Worm (Caenorhabditis elegans) whole organism, dauer: Measurements from ENCODE around the gene dhhc-1.

Experiments used
- unc-62 ChIP-seq: sonication (generic microtip); optimal IDR thresholded peaks from 2 replicates; lab custom pipeline; 2017; ENCODE audit warnings: missing biosample characterization, missing genetic modification reagents, missing genetic modification characterization

dhhc-1 gene

ce11 chrX:15103481-15103880 is 3.3 kb upstream of the dhhc-1 start:
- no peak for TF ChIP-seq unc-62 (GFP tag; lab: Kevin White, UChicago)

DNA sequence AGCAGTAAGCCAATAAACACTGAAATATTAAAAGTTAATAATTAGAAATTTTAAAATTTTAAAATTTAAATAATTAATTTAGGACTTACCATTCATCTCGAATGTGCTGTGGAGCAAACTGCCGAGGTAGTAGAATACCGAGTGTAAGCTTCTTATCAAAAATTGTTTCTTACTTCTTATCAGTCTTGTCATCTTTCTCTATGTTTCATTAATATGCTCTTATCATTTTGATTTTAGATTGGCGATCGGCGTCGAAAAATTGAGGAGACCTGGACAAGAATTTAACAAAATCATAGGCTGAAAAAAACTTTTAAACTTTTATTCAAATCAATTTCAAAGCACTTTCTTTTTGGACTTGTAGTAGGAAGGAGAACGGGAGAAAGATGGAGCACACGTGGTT is 2.5 kb downstream of the dhhc-1 start, which contains the start of gene F09B12.3:
Gene F09B12.3, minus strand, starts transcription at position 192 of the 400 bp plus-strand sequence.
- no peak for TF ChIP-seq unc-62 (GFP tag; lab: Kevin White, UChicago)

DNA sequence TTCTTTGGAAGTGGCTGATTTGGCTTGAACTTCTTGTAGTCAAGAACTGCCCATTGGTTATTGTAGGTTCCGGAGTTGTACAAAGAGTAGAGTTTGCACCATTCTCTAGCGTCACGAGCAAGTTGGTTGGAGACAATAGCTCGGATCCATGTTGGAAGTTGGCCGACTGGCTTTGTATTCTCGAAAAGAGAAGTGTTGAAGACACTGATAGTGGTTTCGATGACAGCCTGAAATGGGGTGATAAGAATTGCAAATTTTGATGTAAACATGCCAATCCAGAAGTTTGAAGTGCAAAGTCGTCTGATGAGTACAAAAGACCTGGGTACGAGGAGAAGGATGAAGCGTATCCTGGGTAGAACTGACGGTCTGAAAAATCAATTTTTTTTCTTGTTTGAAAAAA is 3.9 kb downstream of the dhhc-1 start:
- TF ChIP-seq unc-62 (GFP tag; lab: Kevin White, UChicago), result no peak

DNA sequence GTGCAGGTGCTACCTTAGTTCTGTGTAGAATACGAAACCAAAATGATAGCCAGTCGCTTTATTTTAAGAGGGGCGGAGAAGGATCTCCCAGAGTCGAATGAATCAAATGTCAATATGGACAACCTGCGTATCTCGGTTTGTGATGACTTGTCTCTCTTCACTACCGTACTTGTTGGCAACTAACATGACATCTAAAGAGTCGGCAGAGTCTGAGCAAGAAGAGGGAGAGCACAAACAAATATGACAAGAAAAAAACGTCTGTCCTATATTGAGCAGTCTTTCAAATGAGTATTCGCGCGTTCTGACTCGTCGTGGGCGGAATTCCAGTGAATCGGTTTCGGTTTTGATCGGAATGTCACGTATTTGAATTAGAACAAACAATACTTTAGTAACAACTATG is 5.2 kb downstream of the dhhc-1 start, which contains the start of gene F09B12.7:
Gene F09B12.7, minus strand, starts transcription at position 101 of the 400 bp plus-strand sequence.
- TF ChIP-seq unc-62 (GFP tag; lab: Kevin White, UChicago), result no peak

DNA sequence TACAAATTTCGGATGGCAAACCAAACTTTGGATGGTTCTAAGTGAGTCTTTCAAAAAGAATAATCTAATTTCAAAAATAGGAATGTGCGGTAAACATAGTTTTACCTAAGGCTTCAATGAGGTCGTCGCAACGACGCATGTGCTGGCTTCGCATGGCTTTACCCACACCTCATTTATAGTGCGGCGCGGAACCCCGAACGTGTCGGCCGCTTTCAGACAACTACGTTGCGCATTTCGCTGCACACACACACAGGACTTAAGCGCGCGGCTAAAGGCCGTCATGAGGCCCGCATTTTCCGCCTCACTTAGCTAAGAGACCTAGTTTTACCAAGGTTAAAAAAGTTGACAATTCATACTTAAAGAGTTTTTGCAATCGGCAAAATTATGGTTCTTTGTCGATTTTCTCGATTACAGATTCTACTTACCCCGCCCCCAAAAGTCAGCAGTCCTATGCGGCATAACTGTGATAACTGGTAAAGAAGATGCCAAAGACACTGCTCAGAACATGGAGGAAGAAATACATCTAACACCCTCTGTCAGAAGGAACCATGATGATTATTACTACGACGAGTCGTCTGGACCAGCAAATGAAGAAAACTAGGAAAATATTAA is 7.3 kb downstream of the dhhc-1 start:
- TF ChIP-seq unc-62 (GFP tag; lab: Kevin White, UChicago), result no peak

- TF ChIP-seq unc-62 (GFP tag; lab: Kevin White, UChicago), result no peak
These were observed 11.1 kb downstream of the dhhc-1 start, which contains the start of gene flr-4 for ce11 chrX:15089123-15089522. Gene flr-4 (plus strand): TSS chrX:15089397.

DNA sequence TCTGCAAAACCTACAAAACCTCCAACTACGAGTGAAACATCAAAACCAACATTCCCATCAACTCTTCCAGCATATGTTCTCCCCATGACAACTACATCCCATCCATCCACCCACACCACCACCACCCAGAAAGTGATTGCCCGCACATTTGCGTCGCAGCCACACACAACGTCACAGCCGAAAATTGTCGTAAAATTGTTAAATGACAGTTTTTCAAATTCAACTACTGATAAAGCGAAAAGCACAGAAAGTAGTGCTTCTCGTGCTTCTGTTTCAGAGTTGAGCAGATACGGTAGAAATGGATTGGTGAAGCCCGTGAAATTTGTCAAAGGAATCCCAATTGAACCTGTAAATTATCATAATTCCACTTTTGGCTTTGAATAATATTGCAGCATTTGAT is 12.5 kb downstream of the dhhc-1 start:
- TF ChIP-seq unc-62 (GFP tag; lab: Kevin White, UChicago), result no peak

DNA sequence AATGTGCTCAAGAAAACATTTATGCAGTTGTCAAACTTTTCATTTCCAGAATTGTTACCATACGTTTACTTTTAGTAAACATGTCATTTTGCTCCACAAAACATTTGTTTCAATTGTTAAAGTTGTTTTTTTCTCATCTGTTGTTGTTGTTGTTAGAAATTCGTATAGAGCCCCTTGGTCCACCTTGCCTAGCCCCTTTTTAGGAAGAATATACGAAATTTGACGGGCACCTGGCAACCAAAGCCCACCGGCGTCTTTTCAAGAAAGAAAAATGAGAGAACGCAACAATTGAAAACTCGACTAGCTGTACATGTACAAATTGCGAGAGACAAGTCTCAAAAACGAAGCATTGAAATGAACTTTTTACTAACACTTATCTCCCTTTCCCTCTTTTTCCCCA is 15.8 kb downstream of the dhhc-1 start, which contains the start of gene F09B12.5:
Gene F09B12.5, plus strand, starts transcription at position 301 of the 400 bp plus-strand sequence.
- TF ChIP-seq unc-62 (GFP tag; lab: Kevin White, UChicago), result no peak

DNA sequence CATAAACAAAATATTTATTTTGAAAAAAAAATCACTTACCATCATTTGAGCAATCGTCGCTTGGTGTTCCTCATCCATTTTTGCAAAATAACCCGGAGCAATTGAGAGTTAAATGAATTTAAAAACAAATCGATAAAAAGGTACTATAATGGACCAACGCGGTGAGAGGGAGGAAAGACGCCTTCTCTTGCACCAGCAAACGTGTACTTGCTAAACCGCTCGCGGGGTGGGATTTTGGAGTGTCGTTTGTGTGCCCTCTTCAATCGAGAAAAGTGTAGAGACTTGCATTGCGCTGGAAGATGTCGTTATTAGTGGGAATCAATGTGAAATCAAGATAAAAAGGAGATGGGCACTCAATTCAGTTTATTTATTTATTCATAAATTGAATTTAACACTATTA is 16.4 kb downstream of the dhhc-1 start, which contains the start of gene H40L08.1:
Gene H40L08.1, minus strand, starts transcription at position 292 of the 400 bp plus-strand sequence.
- no peak for TF ChIP-seq unc-62 (GFP tag; lab: Kevin White, UChicago)

- no peak for TF ChIP-seq unc-62 (GFP tag; lab: Kevin White, UChicago)
These were observed 18.7 kb downstream of the dhhc-1 start for ce11 chrX:15081486-15081885.

DNA sequence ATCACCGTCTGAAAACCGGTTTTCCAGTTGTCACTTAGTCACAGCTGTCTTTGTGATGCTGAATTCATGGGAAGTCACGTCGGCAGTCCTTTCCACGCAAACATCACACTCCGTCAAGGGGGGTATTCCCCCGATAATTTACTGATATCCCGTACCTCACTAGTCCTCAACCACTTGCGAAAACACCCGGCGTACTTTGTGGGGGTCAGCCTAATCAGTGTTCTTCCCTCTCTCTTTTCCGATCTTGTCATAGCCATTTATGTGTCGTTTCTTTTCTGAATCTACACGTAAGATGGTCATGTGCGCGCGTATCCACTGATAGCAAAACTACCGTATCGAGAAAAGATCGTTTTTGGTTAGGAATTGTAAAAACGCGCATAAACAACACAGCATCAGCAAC is 20.8 kb downstream of the dhhc-1 start:
- no peak for TF ChIP-seq unc-62 (GFP tag; lab: Kevin White, UChicago)

- TF ChIP-seq unc-62 (GFP tag; lab: Kevin White, UChicago), result no peak
These were observed 21.9 kb downstream of the dhhc-1 start for ce11 chrX:15078276-15078675.

DNA sequence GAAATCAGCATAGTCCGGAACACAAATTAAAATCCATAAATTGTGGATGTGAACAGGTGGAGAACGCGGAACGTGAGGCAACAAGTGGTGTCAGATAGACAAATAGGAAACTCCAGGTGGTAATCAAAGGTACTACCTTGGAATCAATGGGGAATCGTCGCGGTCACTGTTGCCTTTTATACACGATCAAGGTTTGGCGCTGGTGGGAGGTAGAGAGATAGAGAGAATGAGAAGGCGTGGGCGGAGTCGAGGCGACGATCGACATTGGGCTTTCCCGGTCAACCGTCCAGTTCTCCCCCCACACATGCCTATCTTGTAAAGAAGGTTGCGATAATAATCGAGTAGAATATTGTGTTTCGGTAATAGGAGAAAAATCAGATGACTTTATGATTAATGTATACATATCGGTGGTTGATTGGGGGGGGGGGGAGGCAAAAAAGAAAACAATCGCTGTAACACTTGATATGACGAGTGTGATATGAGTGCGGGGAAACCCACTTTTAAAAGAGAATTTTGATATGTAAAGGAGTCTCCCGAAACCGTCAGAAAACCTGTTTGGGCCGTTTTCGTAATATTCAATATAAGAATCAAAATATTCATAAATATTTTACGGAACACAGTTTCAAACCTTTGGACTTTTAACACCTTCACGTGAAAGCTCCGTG is 22.5 kb downstream of the dhhc-1 start, which contains the start of the genes H40L08.8, H40L08.2 and H40L08.7:
Gene H40L08.8, minus strand, starts transcription at position 37 of the 665 bp plus-strand sequence.
Gene H40L08.2, minus strand, starts transcription at position 148 of the 665 bp plus-strand sequence.
Gene H40L08.7, minus strand, starts transcription at position 148 of the 665 bp plus-strand sequence.
- no peak for TF ChIP-seq unc-62 (GFP tag; lab: Kevin White, UChicago)

DNA sequence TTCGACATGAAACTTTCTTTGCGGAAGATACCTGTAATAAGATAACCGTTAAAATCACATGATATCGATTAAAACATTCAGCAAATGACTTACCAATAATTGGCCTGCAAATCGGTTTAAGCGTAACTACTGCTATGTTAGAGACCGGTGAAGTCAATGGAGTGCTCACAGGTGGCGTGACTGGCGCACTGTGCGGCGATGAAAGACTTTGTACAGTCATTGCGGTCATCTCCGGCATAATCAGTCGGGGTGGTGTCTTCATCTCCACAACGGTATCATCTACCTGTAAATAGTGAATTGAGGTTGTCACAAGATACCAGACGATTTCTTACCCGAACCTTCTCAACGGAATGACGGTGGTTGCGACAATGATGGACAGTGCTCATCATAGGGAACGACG is 23.3 kb downstream of the dhhc-1 start:
- TF ChIP-seq unc-62 (GFP tag; lab: Kevin White, UChicago), result no peak

DNA sequence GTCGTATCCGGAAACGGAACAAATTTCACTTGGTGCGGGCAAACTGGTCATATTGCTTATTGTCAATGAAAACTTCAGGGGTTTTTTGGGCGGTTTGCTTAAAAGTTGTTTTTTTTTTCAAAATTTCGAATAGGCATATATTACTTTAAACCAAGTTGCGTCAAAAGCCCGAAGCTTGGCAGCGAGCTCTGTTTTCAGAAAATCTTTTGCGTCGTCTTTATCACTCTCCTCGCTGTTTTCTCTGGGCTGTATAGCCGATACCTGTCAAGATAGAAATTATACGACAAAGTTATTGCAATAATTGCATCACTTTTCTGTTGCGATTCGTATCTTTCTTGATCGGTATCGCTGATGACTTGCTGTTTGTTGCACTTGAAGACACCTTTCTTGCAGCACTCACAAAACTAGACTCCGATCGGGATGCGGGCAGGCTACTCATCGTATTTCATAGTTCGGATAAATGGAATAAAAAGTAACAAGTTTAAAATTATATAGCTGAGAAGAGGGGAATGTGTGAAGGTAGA is 24.1 kb downstream of the dhhc-1 start, which contains the start of the genes H40L08.3 and H40L08.9:
Gene H40L08.3, minus strand, starts transcription at position 51 of the 524 bp plus-strand sequence.
Gene H40L08.9, minus strand, starts transcription at position 439 of the 524 bp plus-strand sequence.
- TF ChIP-seq unc-62 (GFP tag; lab: Kevin White, UChicago), result no peak

ce11 chrX:15075170-15075569 is 25.0 kb downstream of the dhhc-1 start:
- TF ChIP-seq unc-62 (GFP tag; lab: Kevin White, UChicago), result no peak
